Worm (Caenorhabditis elegans): ENCODE data around the gene ptp-5.2.
A peak's percentile ranks its signal among the peaks of the same experiment; 100 is the strongest.

ce11 chrIV:14767693-14768251, 7.0 kb upstream of the ptp-5.2 start, which contains the start of the genes mrps-7 and Y57G11C.3:
- no peak for TF ChIP-seq pqm-1 (tag; optimal IDR thresholded peaks at IDR 0.05)
- TF ChIP-seq ceh-14 (tag; optimal IDR thresholded peaks at IDR 0.05), result no peak
- TF ChIP-seq madf-2 (tag; optimal IDR thresholded peaks at IDR 0.05), result peak; percentile 15
- TF ChIP-seq tbx-7 (tag; optimal IDR thresholded peaks at IDR 0.05), result no peak
- no peak for TF ChIP-seq mec-3 (tag; optimal IDR thresholded peaks at IDR 0.05; ENCODE audit: borderline replicate concordance)
